Fruit fly (Drosophila melanogaster): Measurements from ENCODE around the gene TTLL4B.

dm6 chr2L:3813255-3813875, 49.1 kb upstream of the TTLL4B start, which contains the start of gene CG3407:
- TF ChIP-seq CG8478 (optimal IDR thresholded peaks at IDR 0.05) (no peak), CTCF (optimal IDR thresholded peaks at IDR 0.05) (peak in 1 of 2 experiments; percentile 60)

Measured in S2 (cell line).